Worm (Caenorhabditis elegans) whole organism, late embryonic: ENCODE data around the gene F54D10.9.

Experiments
- nhr-232 ChIP-seq: sonication (generic microtip); optimal IDR thresholded peaks from 2 replicates; lab custom pipeline; 2016; ENCODE audit warnings: missing genetic modification characterization, missing compliant biosample characterization
- tbx-2 ChIP-seq: sonication (generic microtip); optimal IDR thresholded peaks from 2 replicates; lab custom pipeline; 2016; ENCODE audit warnings: missing genetic modification characterization, missing compliant biosample characterization

ce11 chrII:3835915-3836314, 3.6 kb upstream of the F54D10.9 start, which contains the start of gene oac-4:
- TF ChIP-seq nhr-232 (no peak), tbx-2 (tag; lab: Kevin White, UChicago) (no peak)
